Worm (Caenorhabditis elegans) whole organism, young adult: Measurements from ENCODE around the gene F46B3.15.

Experiments used
- B0035.1 ChIP-seq: sonication (generic microtip); optimal IDR thresholded peaks from 2 replicates; lab custom pipeline; 2016; ENCODE audit warnings: missing genetic modification characterization, mild to moderate bottlenecking, missing compliant biosample characterization, missing genotype, missing genetic modification reagents
- F37B4.10 ChIP-seq: fragments of 200-800 bp; sonication (Bioruptor generic); IDR thresholded peaks from 2 replicates; pipeline ENCODE4 v1.3.6; 2022; ENCODE audit warnings: missing genetic modification characterization, missing compliant biosample characterization
- ama-1 ChIP-seq, 3 experiments: fragments of 150-350 bp in 1 of 3; sonication (generic microtip) in 2 of 3; optimal IDR thresholded peaks; 2 replicates each; lab custom pipeline; 2014 to 2018; ENCODE audit warnings: missing biosample characterization in 2 of 3, missing genetic modification characterization in 2 of 3, missing genetic modification reagents in 2 of 3
- athp-1 ChIP-seq: sonication (generic microtip); optimal IDR thresholded peaks from 2 replicates; lab custom pipeline; 2017; ENCODE audit warnings: mild to moderate bottlenecking, missing genetic modification characterization, missing compliant biosample characterization
- ceh-40 ChIP-seq: fragments of 200-800 bp; sonication (Bioruptor generic); IDR thresholded peaks from 2 replicates; pipeline ENCODE4 v1.3.6; 2022; ENCODE audit warnings: missing genetic modification characterization, missing compliant biosample characterization
- fkh-3 ChIP-seq: sonication (generic microtip); optimal IDR thresholded peaks from 2 replicates; lab custom pipeline; 2016; ENCODE audit warnings: mild to moderate bottlenecking, missing genetic modification characterization, missing compliant biosample characterization
- lag-1 ChIP-seq: fragments of 200-800 bp; sonication (Bioruptor generic); IDR thresholded peaks from 2 replicates; pipeline ENCODE4 v1.3.6; 2022; ENCODE audit warnings: missing genetic modification reagents, missing genetic modification characterization, missing compliant biosample characterization
- nhr-120 ChIP-seq: fragments of 200-800 bp; sonication (Bioruptor generic); IDR thresholded peaks from 2 replicates; pipeline ENCODE4 v1.3.6; 2022; ENCODE audit warnings: missing genetic modification characterization, missing compliant biosample characterization

DNA sequence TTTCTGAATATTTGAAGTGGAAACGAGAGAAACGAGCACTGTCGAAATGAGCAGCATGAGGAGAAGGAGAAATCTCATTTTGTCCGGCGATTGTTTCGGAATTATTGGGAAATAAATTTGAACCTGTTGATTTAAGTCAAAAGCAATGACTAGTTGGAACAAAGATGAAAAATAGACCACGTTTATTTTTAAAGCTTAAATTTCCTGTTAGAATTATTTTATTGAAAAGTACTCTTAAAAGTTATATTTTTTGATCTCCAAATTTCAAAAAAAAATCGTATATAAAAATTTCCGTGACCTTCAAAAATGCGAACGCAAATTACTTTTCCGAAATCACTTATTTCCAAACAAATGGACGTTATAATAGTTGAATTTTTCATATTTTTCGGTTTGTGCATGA lies 37.9 kb downstream of the F46B3.15 start, which contains the start of gene F26F2.11:
- TF ChIP-seq fkh-3 (no peak), F37B4.10 (no peak), nhr-120 (GFP tag; lab: Robert Waterston, UW) (no peak), athp-1 (tag; lab: Kevin White, UChicago) (no peak), ama-1 (optimal IDR thresholded peaks at IDR 0.05; lab: Kevin White, UChicago) (no peak), ama-1 (GFP tag; optimal IDR thresholded peaks at IDR 0.05; lab: Kevin White, UChicago) (no peak), ceh-40 (no peak), B0035.1 (tag; lab: Kevin White, UChicago) (no peak), lag-1 (GFP tag; lab: Robert Waterston, UW) (no peak)
